Worm (Caenorhabditis elegans) whole organism, L4 larva: ENCODE measurements around the gene R02F2.9.

Experiments
- F10B5.3 ChIP-seq: sonication (generic microtip); optimal IDR thresholded peaks from 2 replicates; lab custom pipeline; 2016; ENCODE audit warnings: mild to moderate bottlenecking, missing genetic modification characterization, missing compliant biosample characterization
- R02D3.7 ChIP-seq: fragments of 150-350 bp; sonication (generic microtip); optimal IDR thresholded peaks from 3 replicates; lab custom pipeline; 2014; ENCODE audit warnings: missing biosample characterization, missing genetic modification characterization
- lin-38 ChIP-seq: fragments of 200-800 bp; sonication (Bioruptor generic); IDR thresholded peaks from 2 replicates; pipeline ENCODE4 v1.3.6; 2022; ENCODE audit warnings: missing genetic modification reagents, missing genetic modification characterization, missing compliant biosample characterization
- pha-4 ChIP-seq, 2 experiments: fragments of 150-350 bp in 1 of 2; fragments of 200-800 bp in 1 of 2; sonication (Bioruptor generic) in 1 of 2; IDR thresholded peaks in 1 of 2; optimal IDR thresholded peaks in 1 of 2; 2 replicates each; pipeline versions ENCODE4 v1.3.6 to Lab custom; 2014 to 2022; ENCODE audit warnings: missing genetic modification characterization in 2 of 2, missing genetic modification reagents in 2 of 2, missing biosample characterization in 1 of 2, missing compliant biosample characterization in 1 of 2
- spr-3 ChIP-seq: fragments of 200-800 bp; sonication (Bioruptor generic); optimal IDR thresholded peaks from 2 replicates; lab custom pipeline; 2018; ENCODE audit warnings: mild to moderate bottlenecking, missing genetic modification characterization, missing compliant biosample characterization

ce11 chrIII:5512502-5512901 lies 13.5 kb downstream of the R02F2.9 start, which contains the start of gene pqn-25:
- TF ChIP-seq spr-3 (GFP tag; lab: Kevin White, UChicago): no peak
- no peak for TF ChIP-seq R02D3.7 (tag; lab: Kevin White, UChicago)
- no peak for TF ChIP-seq pha-4 (GFP tag; IDR thresholded peaks at IDR 0.05; lab: Robert Waterston, UW)
- TF ChIP-seq pha-4 (tag; optimal IDR thresholded peaks at IDR 0.05; lab: Kevin White, UChicago): no peak
- no peak for TF ChIP-seq lin-38 (GFP tag; lab: Robert Waterston, UW)
- no peak for TF ChIP-seq F10B5.3 (tag; lab: Kevin White, UChicago)
